Fruit fly (Drosophila melanogaster) whole organism, pupa: ENCODE measurements around the gene Mrtf.

Source experiments
- CG10348 ChIP-seq: fragments of 200-800 bp; sonication (Bioruptor generic); IDR thresholded peaks from 2 replicates; pipeline ENCODE4 v1.3.6; 2022; ENCODE audit warnings: missing biosample characterization, missing genetic modification characterization
- CG12605 ChIP-seq: fragments of 200-800 bp; sonication (Bioruptor generic); IDR thresholded peaks from 2 replicates; pipeline ENCODE4 v1.3.6; 2022; ENCODE audit warnings: missing biosample characterization, missing genetic modification characterization
- CG13204 ChIP-seq: fragments of 200-800 bp; sonication (Bioruptor generic); optimal IDR thresholded peaks from 2 replicates; lab custom pipeline; 2018; ENCODE audit warnings: missing biosample characterization, mild to moderate bottlenecking, missing genetic modification characterization, moderate library complexity
- CG14655 ChIP-seq: fragments of 200-800 bp; sonication (Bioruptor generic); optimal IDR thresholded peaks from 3 replicates; lab custom pipeline; 2017; ENCODE audit warnings: mild to moderate bottlenecking, missing biosample characterization, missing genetic modification reagents, missing genetic modification characterization
- CG15710 ChIP-seq: fragments of 200-800 bp; sonication (Bioruptor generic); optimal IDR thresholded peaks from 2 replicates; lab custom pipeline; 2018; ENCODE audit warnings: missing biosample characterization, mild to moderate bottlenecking, missing genetic modification characterization, moderate library complexity
- CG17806 ChIP-seq: fragments of 200-800 bp; sonication (Bioruptor generic); optimal IDR thresholded peaks from 2 replicates; lab custom pipeline; 2018; ENCODE audit warnings: missing biosample characterization, mild to moderate bottlenecking, missing genetic modification characterization, moderate library complexity
- CG32121 ChIP-seq: fragments of 200-800 bp; sonication (Bioruptor generic); IDR thresholded peaks from 2 replicates; pipeline ENCODE4 v1.3.6; 2022; ENCODE audit warnings: missing biosample characterization, missing genetic modification characterization
- CG34367 ChIP-seq: fragments of 200-800 bp; sonication (Bioruptor generic); optimal IDR thresholded peaks from 2 replicates; lab custom pipeline; 2018; ENCODE audit warnings: missing biosample characterization, mild to moderate bottlenecking, missing genetic modification characterization
- CG4496 ChIP-seq: fragments of 200-800 bp; sonication (Bioruptor generic); IDR thresholded peaks from 3 replicates; pipeline ENCODE4 v1.3.6; 2022; ENCODE audit warnings: missing biosample characterization, missing genetic modification characterization
- CG8159 ChIP-seq: fragments of 200-800 bp; sonication (Bioruptor generic); optimal IDR thresholded peaks from 3 replicates; lab custom pipeline; 2018; ENCODE audit warnings: missing biosample characterization, mild to moderate bottlenecking, missing genetic modification characterization, moderate library complexity
- CG8301 ChIP-seq: fragments of 200-800 bp; sonication (Bioruptor generic); optimal IDR thresholded peaks from 2 replicates; lab custom pipeline; 2018; ENCODE audit warnings: missing biosample characterization, mild to moderate bottlenecking, missing genetic modification characterization
- CG9948 ChIP-seq: fragments of 200-800 bp; sonication (Bioruptor generic); optimal IDR thresholded peaks from 2 replicates; lab custom pipeline; 2018; ENCODE audit warnings: missing biosample characterization, mild to moderate bottlenecking, missing genetic modification characterization, moderate library complexity
- D1 ChIP-seq: fragments of 200-800 bp; sonication (Bioruptor generic); optimal IDR thresholded peaks from 2 replicates; lab custom pipeline; 2018; ENCODE audit warnings: missing biosample characterization, mild to moderate bottlenecking, missing genetic modification characterization, moderate library complexity
- EcR ChIP-seq: fragments of 200-800 bp; sonication (Bioruptor generic); optimal IDR thresholded peaks from 3 replicates; lab custom pipeline; 2019; ENCODE audit warnings: missing biosample characterization, missing genetic modification characterization, mild to moderate bottlenecking, moderate library complexity, missing genetic modification reagents
- Ets98B ChIP-seq: fragments of 200-800 bp; sonication (Bioruptor generic); IDR thresholded peaks from 2 replicates; pipeline ENCODE4 v1.3.6; 2022; ENCODE audit warnings: missing biosample characterization, missing genetic modification characterization
- Pif1A ChIP-seq: fragments of 200-800 bp; sonication (Bioruptor generic); optimal IDR thresholded peaks from 3 replicates; lab custom pipeline; 2016; ENCODE audit warnings: missing biosample characterization, missing genetic modification characterization
- Pif1B ChIP-seq: fragments of 200-800 bp; sonication (Bioruptor generic); optimal IDR thresholded peaks from 3 replicates; lab custom pipeline; 2016; ENCODE audit warnings: missing biosample characterization, missing genetic modification characterization
- Snoo ChIP-seq: fragments of 200-800 bp; sonication (Bioruptor generic); optimal IDR thresholded peaks from 3 replicates; lab custom pipeline; 2017; ENCODE audit warnings: missing biosample characterization, mild to moderate bottlenecking, missing genetic modification characterization, inconsistent platforms
- fd96Ca ChIP-seq: fragments of 200-800 bp; sonication (Bioruptor generic); IDR thresholded peaks from 3 replicates; pipeline ENCODE4 v1.3.6; 2022; ENCODE audit warnings: missing biosample characterization, missing genetic modification characterization
- gl ChIP-seq: fragments of 200-800 bp; sonication (Bioruptor generic); optimal IDR thresholded peaks from 2 replicates; lab custom pipeline; 2018; ENCODE audit warnings: missing biosample characterization, mild to moderate bottlenecking, missing genetic modification characterization
- rn ChIP-seq: fragments of 200-800 bp; sonication (Bioruptor generic); IDR thresholded peaks from 2 replicates; pipeline ENCODE4 v1.3.6; 2022; ENCODE audit warnings: missing biosample characterization, missing genetic modification characterization

Gene Mrtf

dm6 chr3L:2744963-2745362 lies 21.4 kb downstream of the Mrtf start:
- TF ChIP-seq CG12605 (GFP tag; lab: Robert Waterston, UW) = no peak
- TF ChIP-seq CG32121 (GFP tag; lab: Robert Waterston, UW) = no peak
- no peak for TF ChIP-seq D1 (tag; lab: Kevin White, UChicago)
- no peak for TF ChIP-seq CG13204 (GFP tag; lab: Kevin White, UChicago)

- no peak for TF ChIP-seq Ets98B (GFP tag; lab: Robert Waterston, UW)
- TF ChIP-seq CG8301 = no peak
- TF ChIP-seq Pif1A (GFP tag; lab: Kevin White, UChicago) = no peak
- TF ChIP-seq CG34367 = no peak
- no peak for TF ChIP-seq Pif1B (GFP tag; lab: Kevin White, UChicago)
- no peak for TF ChIP-seq CG8159 (tag; lab: Kevin White, UChicago)
- no peak for TF ChIP-seq D1 (tag; lab: Kevin White, UChicago)
- no peak for TF ChIP-seq rn (GFP tag; lab: Robert Waterston, UW)
- TF ChIP-seq CG14655 (GFP tag; lab: Kevin White, UChicago) = no peak
- TF ChIP-seq CG13204 (GFP tag; lab: Kevin White, UChicago) = no peak
- no peak for TF ChIP-seq CG4496 (GFP tag; lab: Robert Waterston, UW)
- TF ChIP-seq CG15710 (tag; lab: Kevin White, UChicago) = no peak
- no peak for TF ChIP-seq CG17806
- no peak for TF ChIP-seq CG12605 (GFP tag; lab: Robert Waterston, UW)
- TF ChIP-seq gl (tag; lab: Kevin White, UChicago) = no peak
Measured at dm6 chr3L:2743755-2744154, 22.6 kb downstream of the Mrtf start.

- no peak for TF ChIP-seq CG8159 (tag; lab: Kevin White, UChicago)
- TF ChIP-seq CG12605 (GFP tag; lab: Robert Waterston, UW) = no peak
- TF ChIP-seq CG15710 (tag; lab: Kevin White, UChicago) = no peak
- TF ChIP-seq CG14655 (GFP tag; lab: Kevin White, UChicago) = no peak
- no peak for TF ChIP-seq Pif1B (GFP tag; lab: Kevin White, UChicago)
- no peak for TF ChIP-seq Snoo (tag; lab: Kevin White, UChicago)
- no peak for TF ChIP-seq CG13204 (GFP tag; lab: Kevin White, UChicago)
- TF ChIP-seq gl (tag; lab: Kevin White, UChicago) = no peak
- TF ChIP-seq Pif1A (GFP tag; lab: Kevin White, UChicago) = no peak
- TF ChIP-seq Ets98B (GFP tag; lab: Robert Waterston, UW) = no peak
- no peak for TF ChIP-seq fd96Ca (GFP tag; lab: Robert Waterston, UW)
- no peak for TF ChIP-seq CG34367
- no peak for TF ChIP-seq CG10348 (GFP tag; lab: Robert Waterston, UW)
Measured at dm6 chr3L:2739450-2739849, 26.9 kb downstream of the Mrtf start, which contains the start of gene Acp62F. TSS of gene Acp62F (plus strand) at chr3L:2739750.

- TF ChIP-seq CG4496 (GFP tag; lab: Robert Waterston, UW) (peak; percentile 71), Snoo (tag; lab: Kevin White, UChicago) (no peak), CG9948 (tag; lab: Kevin White, UChicago) (peak; percentile 18), CG17806 (no peak), Ets98B (GFP tag; lab: Robert Waterston, UW) (no peak), D1 (tag; lab: Kevin White, UChicago) (no peak), EcR (GFP tag; lab: Kevin White, UChicago) (no peak), CG32121 (GFP tag; lab: Robert Waterston, UW) (peak; percentile 70), CG10348 (GFP tag; lab: Robert Waterston, UW) (no peak), CG13204 (GFP tag; lab: Kevin White, UChicago) (no peak), fd96Ca (GFP tag; lab: Robert Waterston, UW) (peak; percentile 58; the same call in 1 of the 3 replicates), Pif1B (GFP tag; lab: Kevin White, UChicago) (no peak), gl (tag; lab: Kevin White, UChicago) (no peak), CG14655 (GFP tag; lab: Kevin White, UChicago) (peak; percentile 9), CG15710 (tag; lab: Kevin White, UChicago) (no peak), rn (GFP tag; lab: Robert Waterston, UW) (no peak), CG34367 (no peak), CG8301 (peak; percentile 6), CG12605 (GFP tag; lab: Robert Waterston, UW) (no peak), Pif1A (GFP tag; lab: Kevin White, UChicago) (no peak), CG8159 (tag; lab: Kevin White, UChicago) (peak; percentile 8)
Measured at dm6 chr3L:2734363-2735160, 31.8 kb downstream of the Mrtf start.

DNA sequence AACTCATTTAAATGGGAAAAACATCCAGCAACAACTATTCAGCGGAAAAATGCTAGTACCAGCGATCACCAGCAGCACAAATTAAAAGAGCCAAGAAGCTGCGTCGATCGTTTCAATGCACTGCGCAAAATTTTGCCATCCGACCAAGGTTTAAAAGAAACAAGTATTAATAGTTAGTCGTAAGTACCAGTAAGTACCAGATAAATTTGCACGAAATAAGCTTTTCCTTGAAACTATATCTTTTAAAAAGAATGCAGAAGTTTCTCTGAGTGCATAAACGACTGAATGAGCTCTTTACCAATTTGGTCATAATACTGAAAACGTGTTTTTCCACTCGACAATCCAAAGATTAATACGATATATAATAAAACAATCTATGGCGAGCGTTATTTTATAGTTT lies 33.1 kb downstream of the Mrtf start:
- peak; percentile 46 for TF ChIP-seq Pif1A (GFP tag; lab: Kevin White, UChicago)
- TF ChIP-seq CG8301 = peak; percentile 45
- TF ChIP-seq CG13204 (GFP tag; lab: Kevin White, UChicago) = no peak
- TF ChIP-seq Pif1B (GFP tag; lab: Kevin White, UChicago) = peak; percentile 14
- peak; percentile 77; the same call in 2 of the 3 replicates for TF ChIP-seq fd96Ca (GFP tag; lab: Robert Waterston, UW)
- peak; percentile 86 for TF ChIP-seq CG4496 (GFP tag; lab: Robert Waterston, UW)
- peak; percentile 30; the same call in 1 of the 2 replicates for TF ChIP-seq CG12605 (GFP tag; lab: Robert Waterston, UW)
- TF ChIP-seq D1 (tag; lab: Kevin White, UChicago) = no peak
- no peak for TF ChIP-seq EcR (GFP tag; lab: Kevin White, UChicago)
- TF ChIP-seq CG32121 (GFP tag; lab: Robert Waterston, UW) = peak; percentile 82
- TF ChIP-seq Ets98B (GFP tag; lab: Robert Waterston, UW) = peak; percentile 80
- TF ChIP-seq CG15710 (tag; lab: Kevin White, UChicago) = no peak
- TF ChIP-seq CG8159 (tag; lab: Kevin White, UChicago) = peak; percentile 14
- no peak for TF ChIP-seq CG9948 (tag; lab: Kevin White, UChicago)
- TF ChIP-seq CG10348 (GFP tag; lab: Robert Waterston, UW) = 0 out of 2 replicates have a peak, but pooled peaks have one; percentile 38
- peak; percentile 54 for TF ChIP-seq CG14655 (GFP tag; lab: Kevin White, UChicago)
- no peak for TF ChIP-seq Snoo (tag; lab: Kevin White, UChicago)
- TF ChIP-seq CG34367 = no peak
- no peak for TF ChIP-seq CG17806
- no peak for TF ChIP-seq gl (tag; lab: Kevin White, UChicago)
- TF ChIP-seq rn (GFP tag; lab: Robert Waterston, UW) = 0 out of 2 replicates have a peak, but pooled peaks have one; percentile 15
